Worm (Caenorhabditis elegans): ENCODE data around the gene C08F8.2.
"Not testable (repeated sequence)": the region's sequence is repeated elsewhere in the genome, so short reads cannot be mapped to it uniquely, and the experiment has no call there.

DNA sequence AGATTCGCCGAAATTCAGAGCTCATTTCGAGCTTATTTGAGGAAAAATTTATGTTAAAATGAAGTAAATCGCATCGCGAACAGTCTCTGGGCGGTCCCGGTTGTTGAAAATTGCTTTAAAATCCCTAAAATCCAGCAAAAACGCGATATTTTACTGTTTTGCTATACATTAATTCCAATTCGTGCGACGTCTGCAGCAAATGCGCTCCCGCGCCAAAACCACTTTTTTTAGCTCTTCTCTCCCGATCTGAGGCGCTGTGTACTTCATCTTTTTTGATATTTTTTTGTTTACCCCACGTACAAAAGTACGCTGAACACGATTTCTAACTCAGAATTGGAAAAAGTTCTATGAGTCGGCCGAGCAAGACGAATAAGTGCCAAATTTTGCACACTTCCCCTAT lies 48.2 kb downstream of the C08F8.2 start, which contains the start of gene R07H5.16:
- TF ChIP-seq ceh-82 (tag; optimal IDR thresholded peaks at IDR 0.05); lin-13 (GFP tag; optimal IDR thresholded peaks at IDR 0.05): not testable (repeated sequence)
